Fruit fly (Drosophila melanogaster): ENCODE measurements around the gene CG43880.

- TF ChIP-seq psq (optimal IDR thresholded peaks at IDR 0.05) (no peak), ttk (optimal IDR thresholded peaks at IDR 0.05) (no peak), Sin3A (optimal IDR thresholded peaks at IDR 0.05) (no peak), Myc (optimal IDR thresholded peaks at IDR 0.05) (no peak), h (optimal IDR thresholded peaks at IDR 0.05) (no peak)
Observed at dm6 chr3L:7953728-7954127, 7.6 kb upstream of the CG43880 start.
